Worm (Caenorhabditis elegans): Measurements from ENCODE around the gene Y116A8C.43.
A peak's percentile ranks its signal among the peaks of the same experiment; 100 is the strongest.

Y116A8C.43 gene

DNA sequence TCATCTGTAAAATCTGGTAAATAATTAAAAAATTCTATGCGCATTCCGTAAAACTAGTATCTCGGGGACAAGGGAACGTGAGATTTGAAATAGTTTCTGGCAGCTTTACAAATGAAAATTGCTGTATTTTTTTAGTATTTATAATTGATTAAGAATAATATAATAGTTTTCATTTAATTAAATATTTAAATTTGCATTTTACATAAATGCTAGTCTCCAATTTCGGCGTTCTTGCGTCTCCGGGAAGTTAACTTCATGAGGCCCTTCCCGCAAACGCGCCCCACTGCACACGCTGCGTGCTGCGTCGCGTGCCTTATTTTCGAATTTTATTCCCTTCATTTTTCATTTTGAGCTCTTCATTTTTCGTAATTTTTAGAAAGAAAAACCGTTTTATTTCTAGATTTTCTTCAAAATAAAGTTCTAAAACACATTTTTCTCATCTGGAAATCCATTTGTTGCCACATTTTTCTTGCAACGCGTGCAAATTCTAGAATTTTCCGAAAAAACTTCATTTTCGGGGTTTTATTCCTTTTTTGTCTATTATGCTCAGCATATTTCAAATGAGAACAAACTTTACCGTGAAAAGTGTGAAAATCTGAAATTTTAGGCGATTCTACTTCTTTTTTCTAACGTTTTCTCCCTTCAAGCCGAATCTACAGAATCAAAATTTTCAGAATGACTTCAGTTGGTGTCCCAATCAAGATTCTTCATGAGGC, 1.1 kb upstream of the Y116A8C.43 start, which contains the start of the genes snx-13 and snr-1 (continued):
- peak; percentile 82 for TF ChIP-seq mep-1 (tag; optimal IDR thresholded peaks at IDR 0.05)
- TF ChIP-seq F44E2.7 (GFP tag; IDR thresholded peaks at IDR 0.05), result no peak
- TF ChIP-seq nhr-11 (tag; optimal IDR thresholded peaks at IDR 0.05), result peak; percentile 17
- TF ChIP-seq nhr-111 (GFP tag; optimal IDR thresholded peaks at IDR 0.05), result no peak
- no peak for TF ChIP-seq lin-29 (GFP tag; IDR thresholded peaks at IDR 0.05)
- TF ChIP-seq unc-39 (tag; optimal IDR thresholded peaks at IDR 0.05), result no peak
- TF ChIP-seq daf-12 (tag; optimal IDR thresholded peaks at IDR 0.05), result no peak
- TF ChIP-seq dve-1 (tag; optimal IDR thresholded peaks at IDR 0.05; ENCODE audit: insufficient read depth), result peak; percentile 48
- no peak for TF ChIP-seq fos-1 (tag; optimal IDR thresholded peaks at IDR 0.05)
- TF ChIP-seq sdz-12 (GFP tag; optimal IDR thresholded peaks at IDR 0.05), result peak; percentile 89
- TF ChIP-seq zip-2 (tag; optimal IDR thresholded peaks at IDR 0.05), result no peak
- no peak for TF ChIP-seq ZK546.5 (tag; optimal IDR thresholded peaks at IDR 0.05)
- no peak for TF ChIP-seq duxl-1 (tag; optimal IDR thresholded peaks at IDR 0.05; ENCODE audit: poor library complexity)
- peak; percentile 69 for TF ChIP-seq F37D6.2 (tag; optimal IDR thresholded peaks at IDR 0.05)
- TF ChIP-seq ceh-44 (GFP tag; IDR thresholded peaks at IDR 0.05), result peak; percentile 84
- no peak for TF ChIP-seq nhr-237 (tag; optimal IDR thresholded peaks at IDR 0.05)
- TF ChIP-seq zfp-2 (tag; optimal IDR thresholded peaks at IDR 0.05), result peak; percentile 62
- no peak for TF ChIP-seq attf-4 (tag; optimal IDR thresholded peaks at IDR 0.05)
- peak; percentile 60; the same call in 1 of the 2 replicates for TF ChIP-seq pha-4 (GFP tag; IDR thresholded peaks at IDR 0.05)
- TF ChIP-seq pha-4 (tag; optimal IDR thresholded peaks at IDR 0.05), result no peak
- TF ChIP-seq lir-3 (tag; optimal IDR thresholded peaks at IDR 0.05), result peak; percentile 58
- no peak for TF ChIP-seq gei-8 (GFP tag; optimal IDR thresholded peaks at IDR 0.05)
- no peak for TF ChIP-seq Y105C5A.15 (GFP tag; IDR thresholded peaks at IDR 0.05)
- peak; percentile 44 for TF ChIP-seq nhr-28 (tag; optimal IDR thresholded peaks at IDR 0.05)
- TF ChIP-seq ztf-7 (tag; optimal IDR thresholded peaks at IDR 0.05), result no peak
- TF ChIP-seq daf-8 (GFP tag; IDR thresholded peaks at IDR 0.05), result no peak
- TF ChIP-seq zag-1 (tag; optimal IDR thresholded peaks at IDR 0.05), result no peak
- no peak for TF ChIP-seq spr-3 (GFP tag; optimal IDR thresholded peaks at IDR 0.05)
- peak; percentile 86 for TF ChIP-seq fkh-10 (GFP tag; optimal IDR thresholded peaks at IDR 0.05)
- TF ChIP-seq T26A8.4 (GFP tag; IDR thresholded peaks at IDR 0.05), result no peak
- TF ChIP-seq lin-15B (tag; optimal IDR thresholded peaks at IDR 0.05), result no peak
- no peak for TF ChIP-seq ceh-32 (tag; optimal IDR thresholded peaks at IDR 0.05; ENCODE audit: poor library complexity)
- no peak for TF ChIP-seq egl-27 (tag; optimal IDR thresholded peaks at IDR 0.05)
- TF ChIP-seq mes-2 (tag; optimal IDR thresholded peaks at IDR 0.05; ENCODE audit: poor library complexity, severe bottlenecking), result peak; percentile 96
- TF ChIP-seq saeg-2 (GFP tag; IDR thresholded peaks at IDR 0.05), result no peak
- peak; percentile 50 for TF ChIP-seq lin-13 (GFP tag; optimal IDR thresholded peaks at IDR 0.05)
- TF ChIP-seq unc-62 (GFP tag; optimal IDR thresholded peaks at IDR 0.05 in 1 of 2), result no peak
- TF ChIP-seq unc-62 (tag; optimal IDR thresholded peaks at IDR 0.05), result no peak
- no peak for TF ChIP-seq hlh-11 (tag; optimal IDR thresholded peaks at IDR 0.05)
- no peak for TF ChIP-seq skn-1 (tag; optimal IDR thresholded peaks at IDR 0.05)

DNA sequence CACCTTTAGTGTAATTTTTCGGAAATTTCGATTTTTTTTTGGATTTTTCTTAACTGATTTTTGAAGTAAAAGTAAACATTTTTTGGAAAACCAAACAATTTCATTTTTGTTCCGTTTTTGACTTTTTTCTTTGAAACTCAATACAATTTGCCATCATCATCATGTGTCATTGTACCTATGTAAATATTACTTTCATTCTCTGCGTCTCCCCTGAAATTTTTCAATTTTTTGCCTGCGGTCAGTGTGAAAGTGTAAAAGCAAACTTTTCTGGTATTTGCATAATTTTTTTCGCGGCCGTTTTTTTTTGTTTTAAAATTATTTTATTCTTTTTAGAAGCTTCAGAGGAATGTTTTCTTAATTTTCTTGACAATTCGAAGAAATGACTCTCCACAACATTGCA, 5.0 kb downstream of the Y116A8C.43 start, which contains the start of gene Y116A8C.29:
Y116A8C.29 (plus strand) TSS at position 328 of the 400 bp plus-strand sequence.
- peak in 1 of 2 experiments; percentile 25 for TF ChIP-seq unc-62 (GFP tag; optimal IDR thresholded peaks at IDR 0.05 in 1 of 2)
- no peak for TF ChIP-seq unc-62 (tag; optimal IDR thresholded peaks at IDR 0.05)
- no peak for TF ChIP-seq unc-130 (GFP tag; optimal IDR thresholded peaks at IDR 0.05)
- no peak for TF ChIP-seq zip-11 (GFP tag; IDR thresholded peaks at IDR 0.05)
- TF ChIP-seq dmd-6 (GFP tag; IDR thresholded peaks at IDR 0.05), result no peak
- no peak for TF ChIP-seq ceh-82 (tag; optimal IDR thresholded peaks at IDR 0.05)
- TF ChIP-seq pha-4 (GFP tag; IDR thresholded peaks at IDR 0.05), result no peak
- peak; percentile 27 for TF ChIP-seq pha-4 (tag; optimal IDR thresholded peaks at IDR 0.05)
- no peak for TF ChIP-seq ceh-20 (GFP tag; IDR thresholded peaks at IDR 0.05)
- no peak for TF ChIP-seq nhr-6 (tag; optimal IDR thresholded peaks at IDR 0.05)
- no peak for TF ChIP-seq F49E8.2 (tag; optimal IDR thresholded peaks at IDR 0.05; ENCODE audit: borderline replicate concordance)
- peak; percentile 14 for TF ChIP-seq dve-1 (tag; optimal IDR thresholded peaks at IDR 0.05; ENCODE audit: insufficient read depth)

All from whole organism, L4 larva.